Worm (Caenorhabditis elegans): ENCODE data around the gene ugt-10.

ce11 chrV:4867535-4867934 lies 32.4 kb downstream of the ugt-10 start:
- TF ChIP-seq lin-32 (GFP tag; optimal IDR thresholded peaks at IDR 0.05) (no peak), nhr-237 (tag; optimal IDR thresholded peaks at IDR 0.05) (no peak), nhr-28 (tag; optimal IDR thresholded peaks at IDR 0.05) (no peak), unc-62 (GFP tag; optimal IDR thresholded peaks at IDR 0.05) (no peak), pha-4 (tag; optimal IDR thresholded peaks at IDR 0.05) (no peak), ceh-43 (GFP tag; optimal IDR thresholded peaks at IDR 0.05) (no peak), ztf-11 (tag; optimal IDR thresholded peaks at IDR 0.05) (no peak)

Data from whole organism, mixed stage, embryonic.